Fruit fly (Drosophila melanogaster) whole organism, pupa: Measurements from ENCODE around the gene Rbm13.

Source experiments
- CG12605 ChIP-seq: fragments of 200-800 bp; sonication (Bioruptor generic); IDR thresholded peaks from 2 replicates; pipeline ENCODE4 v1.3.6; 2022; ENCODE audit warnings: missing biosample characterization, missing genetic modification characterization
- CG14655 ChIP-seq: fragments of 200-800 bp; sonication (Bioruptor generic); optimal IDR thresholded peaks from 3 replicates; lab custom pipeline; 2017; ENCODE audit warnings: mild to moderate bottlenecking, missing biosample characterization, missing genetic modification reagents, missing genetic modification characterization
- CG32121 ChIP-seq: fragments of 200-800 bp; sonication (Bioruptor generic); IDR thresholded peaks from 2 replicates; pipeline ENCODE4 v1.3.6; 2022; ENCODE audit warnings: missing biosample characterization, missing genetic modification characterization
- Snoo ChIP-seq: fragments of 200-800 bp; sonication (Bioruptor generic); optimal IDR thresholded peaks from 3 replicates; lab custom pipeline; 2017; ENCODE audit warnings: missing biosample characterization, mild to moderate bottlenecking, missing genetic modification characterization, inconsistent platforms

DNA sequence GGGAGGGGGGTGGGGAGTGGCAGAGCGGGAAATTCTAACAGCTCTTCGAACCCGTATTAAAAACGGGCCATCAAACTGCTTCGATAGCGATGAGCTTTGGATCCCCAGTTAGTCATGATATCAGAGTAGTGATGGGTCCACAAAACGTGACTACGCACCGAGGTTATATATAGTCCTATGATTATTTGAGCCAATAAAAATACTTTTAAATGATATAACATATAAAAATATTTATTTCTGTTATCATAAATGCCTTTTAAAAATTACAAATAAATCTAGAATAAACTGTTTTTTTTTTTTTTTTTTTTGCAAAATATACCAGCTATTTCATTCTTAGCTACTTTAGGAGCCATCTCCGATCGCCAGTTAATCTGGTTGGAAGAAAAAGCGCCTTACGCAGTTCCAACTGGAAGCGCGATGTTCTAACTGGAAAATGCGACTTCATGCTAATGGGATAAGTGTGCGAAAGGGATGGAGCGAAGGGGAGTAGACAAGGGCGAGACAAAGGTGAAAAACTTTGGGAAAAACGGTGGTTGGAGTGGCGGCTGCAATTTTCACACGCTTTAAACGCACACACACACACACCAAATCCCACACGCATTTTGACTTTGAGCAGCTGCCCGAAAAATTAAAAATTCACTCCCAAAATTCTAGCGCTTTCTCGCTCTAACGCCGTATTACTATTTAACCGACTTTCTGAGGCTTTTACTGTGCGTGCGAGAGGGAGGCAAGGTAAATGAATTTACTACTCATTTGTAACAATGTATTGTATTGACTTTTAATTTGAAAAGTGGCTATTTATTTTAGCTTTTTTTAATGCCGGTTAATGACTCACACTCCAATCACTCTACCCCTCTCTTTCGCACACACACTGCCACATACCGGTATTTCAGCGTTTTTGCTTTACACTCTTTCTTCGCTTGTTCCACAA, 4.4 kb upstream of the Rbm13 start:
- TF ChIP-seq Snoo (tag; lab: Kevin White, UChicago): no peak
- TF ChIP-seq CG12605 (GFP tag; lab: Robert Waterston, UW): no peak
- TF ChIP-seq CG14655 (GFP tag; lab: Kevin White, UChicago): peak; percentile 58
- TF ChIP-seq CG32121 (GFP tag; lab: Robert Waterston, UW): no peak
